Worm (Caenorhabditis elegans): Measurements from ENCODE around the gene Y37D8A.29.

The Y37D8A.29 gene

DNA sequence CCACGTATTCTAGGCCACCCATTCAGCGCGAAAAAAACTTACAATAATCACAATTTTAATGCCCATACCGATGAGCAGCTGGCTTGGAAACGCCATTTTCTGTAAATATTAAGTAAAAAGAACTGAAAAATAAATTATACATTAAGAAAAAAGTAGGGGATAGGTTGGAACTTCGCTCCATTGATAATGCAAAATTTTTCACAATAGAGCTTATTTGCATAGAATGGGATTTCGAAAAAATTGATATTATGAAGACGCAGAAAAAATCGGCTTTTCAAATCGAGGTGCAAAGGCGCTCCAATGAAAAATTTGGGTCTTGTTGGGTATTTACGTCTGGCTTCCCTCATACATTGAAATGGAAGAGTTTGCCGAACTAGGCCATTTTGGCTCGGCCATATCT is 27.1 kb upstream of the Y37D8A.29 start, which contains the start of gene Y37D8A.16:
Gene Y37D8A.16 (minus strand): TSS at position 101 of the 400 bp plus-strand sequence.
- no peak for TF ChIP-seq snpc-1.3 (tag; optimal IDR thresholded peaks at IDR 0.05; ENCODE audit: insufficient read depth)
- TF ChIP-seq C17E4.6 (GFP tag; IDR thresholded peaks at IDR 0.05) = no peak
- TF ChIP-seq somi-1 (GFP tag; optimal IDR thresholded peaks at IDR 0.05) = no peak
- TF ChIP-seq zim-3 (tag; optimal IDR thresholded peaks at IDR 0.05) = no peak
- no peak for TF ChIP-seq nhr-90 (tag; optimal IDR thresholded peaks at IDR 0.05)
- TF ChIP-seq C06A6.2 (GFP tag; conservative IDR thresholded peaks at IDR 0.05) = no peak
- no peak for TF ChIP-seq F39B2.1 (GFP tag; IDR thresholded peaks at IDR 0.05)
- TF ChIP-seq let-526 (GFP tag; IDR thresholded peaks at IDR 0.05) = no peak
- TF ChIP-seq hlh-26 (GFP tag; conservative IDR thresholded peaks at IDR 0.05) = no peak
- no peak for TF ChIP-seq nhr-80 (tag; optimal IDR thresholded peaks at IDR 0.05)
- no peak for TF ChIP-seq nfya-1 (tag; optimal IDR thresholded peaks at IDR 0.05; ENCODE audit: borderline replicate concordance, insufficient read depth)
- TF ChIP-seq rcor-1 (GFP tag; IDR thresholded peaks at IDR 0.05) = no peak
- no peak for TF ChIP-seq ceh-100 (GFP tag; IDR thresholded peaks at IDR 0.05)
- TF ChIP-seq die-1 (tag; optimal IDR thresholded peaks at IDR 0.05) = no peak
- TF ChIP-seq lsl-1 (GFP tag; optimal IDR thresholded peaks at IDR 0.05) = no peak
- TF ChIP-seq akir-1 (GFP tag; optimal IDR thresholded peaks at IDR 0.05) = no peak
- TF ChIP-seq madf-10 (tag; optimal IDR thresholded peaks at IDR 0.05) = no peak

DNA sequence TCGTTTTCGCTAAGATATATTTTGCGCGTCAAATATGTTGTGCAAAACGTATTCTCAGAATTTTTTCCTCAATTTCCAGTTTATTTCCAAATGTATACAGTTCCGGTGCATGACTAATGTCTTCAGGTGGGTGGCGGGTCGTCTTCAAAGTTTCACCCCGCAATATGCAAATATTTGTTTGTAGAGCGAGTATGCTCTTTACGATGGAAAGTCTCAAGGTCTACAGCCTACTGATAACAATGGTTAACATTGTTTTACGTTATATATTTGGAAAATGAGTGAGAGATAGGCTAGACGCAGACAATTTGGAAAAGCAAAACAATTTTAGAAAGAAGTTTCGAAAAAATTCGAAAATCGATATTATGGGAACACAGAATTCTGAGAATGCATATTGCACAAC is 26.4 kb upstream of the Y37D8A.29 start:
- no peak for TF ChIP-seq rcor-1 (GFP tag; IDR thresholded peaks at IDR 0.05)
- no peak for TF ChIP-seq nhr-27 (tag; optimal IDR thresholded peaks at IDR 0.05)

DNA sequence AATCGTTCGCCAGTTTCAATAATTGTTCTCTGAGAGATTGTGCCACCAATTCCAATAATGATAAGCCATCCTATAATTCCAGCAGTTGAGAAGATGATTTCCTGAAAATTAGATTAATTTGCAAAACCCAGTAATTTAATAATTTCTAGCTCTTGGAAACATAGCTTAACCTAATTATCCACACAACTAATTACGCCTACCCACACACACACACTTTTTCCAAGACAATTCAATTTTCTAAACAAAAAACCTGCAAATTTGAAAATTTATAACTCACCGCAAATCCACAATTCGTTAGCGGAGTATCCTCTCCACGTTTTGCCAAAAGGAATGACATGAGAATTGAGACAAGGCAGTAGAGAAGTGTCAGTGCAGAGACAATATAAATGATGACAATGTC is 25.0 kb upstream of the Y37D8A.29 start:
- TF ChIP-seq attf-3 (GFP tag; conservative IDR thresholded peaks at IDR 0.05) = no peak
- no peak for TF ChIP-seq nhr-80 (tag; optimal IDR thresholded peaks at IDR 0.05)
- no peak for TF ChIP-seq repo-1 (tag; optimal IDR thresholded peaks at IDR 0.05)
- no peak for TF ChIP-seq zfh-2 (GFP tag; conservative IDR thresholded peaks at IDR 0.05)
- no peak for TF ChIP-seq hlh-12 (tag; optimal IDR thresholded peaks at IDR 0.05)
- no peak for TF ChIP-seq nfya-2 (GFP tag; IDR thresholded peaks at IDR 0.05)
- no peak for TF ChIP-seq ets-4 (GFP tag; optimal IDR thresholded peaks at IDR 0.05)
- TF ChIP-seq C06A6.2 (GFP tag; conservative IDR thresholded peaks at IDR 0.05) = no peak
- TF ChIP-seq hlh-26 (GFP tag; conservative IDR thresholded peaks at IDR 0.05) = no peak
- no peak for TF ChIP-seq akir-1 (GFP tag; optimal IDR thresholded peaks at IDR 0.05)
- TF ChIP-seq F23B12.7 (tag; optimal IDR thresholded peaks at IDR 0.05; ENCODE audit: insufficient read depth) = no peak
- TF ChIP-seq mcd-1 (GFP tag; IDR thresholded peaks at IDR 0.05) = no peak
- no peak for TF ChIP-seq F39B2.1 (GFP tag; IDR thresholded peaks at IDR 0.05)
- TF ChIP-seq cebp-2 (GFP tag; IDR thresholded peaks at IDR 0.05) = no peak

DNA sequence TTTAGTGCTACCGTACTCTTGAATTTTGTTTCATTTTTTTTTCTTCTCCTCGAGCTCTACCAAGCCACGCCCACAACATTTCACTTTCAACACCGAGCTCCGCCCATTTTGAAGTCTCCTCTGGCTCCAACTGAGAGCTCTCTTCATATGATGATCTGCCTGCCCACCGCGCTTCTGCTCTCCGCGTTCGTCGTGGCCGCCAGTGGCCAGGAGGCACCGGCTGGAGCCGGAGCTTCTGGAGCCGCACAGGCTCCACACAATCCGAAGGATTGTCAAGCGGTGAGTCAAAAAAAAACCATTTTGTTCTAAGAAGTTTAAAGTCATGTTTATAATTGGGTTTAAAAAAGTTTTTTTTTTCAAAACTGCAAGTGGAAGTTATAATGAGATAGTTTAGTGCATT is 18.9 kb upstream of the Y37D8A.29 start, which contains the start of gene flp-14:
Gene flp-14 (plus strand): TSS at position 146 of the 400 bp plus-strand sequence.
- no peak for TF ChIP-seq sea-2 (GFP tag; IDR thresholded peaks at IDR 0.05)
- peak; percentile 85 for TF ChIP-seq zfh-2 (GFP tag; conservative IDR thresholded peaks at IDR 0.05)
- no peak for TF ChIP-seq B0019.2 (GFP tag; conservative IDR thresholded peaks at IDR 0.05)
- TF ChIP-seq ceh-27 (GFP tag; optimal IDR thresholded peaks at IDR 0.05) = no peak
- TF ChIP-seq egrh-3 (GFP tag; IDR thresholded peaks at IDR 0.05) = peak; percentile 77; the same call in 1 of the 2 replicates
- no peak for TF ChIP-seq K11D2.4 (GFP tag; IDR thresholded peaks at IDR 0.05)
- no peak for TF ChIP-seq lin-26 (GFP tag; IDR thresholded peaks at IDR 0.05)
- TF ChIP-seq T26A5.8 (tag; optimal IDR thresholded peaks at IDR 0.05) = no peak
- no peak for TF ChIP-seq snpc-3.4 (tag; optimal IDR thresholded peaks at IDR 0.05)
